Fruit fly (Drosophila melanogaster): ENCODE data around the gene GIIIspla2.

DNA sequence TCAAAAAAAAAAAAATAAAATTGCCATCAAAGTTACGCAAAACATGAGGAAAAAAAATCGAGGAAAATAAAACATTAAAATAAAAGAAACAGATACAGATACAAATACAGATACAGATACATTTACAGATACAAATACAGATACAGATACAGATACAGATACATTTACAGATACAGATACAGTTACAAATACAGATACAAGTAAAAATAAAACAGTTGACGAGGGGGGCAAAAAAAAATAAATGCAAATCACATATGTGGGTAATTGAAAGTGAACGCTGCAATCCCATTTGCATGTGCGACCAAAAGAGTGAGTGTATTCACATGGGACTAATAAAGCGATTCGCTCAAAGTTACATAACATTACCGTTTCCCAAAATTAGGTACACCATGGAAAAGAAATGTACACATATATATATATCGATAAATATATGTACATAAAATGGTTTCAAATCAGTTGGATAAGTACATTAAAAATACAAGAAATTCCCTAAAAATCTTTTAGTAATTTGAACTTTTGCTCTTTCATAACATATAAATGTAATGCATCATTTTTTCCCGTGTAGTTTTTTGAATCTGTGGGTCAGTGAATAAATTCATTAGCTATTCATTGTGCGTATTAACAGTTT lies 48.3 kb downstream of the GIIIspla2 start:
- peak; percentile 27; the same call in 1 of the 2 replicates for TF ChIP-seq CG12605 (GFP tag; IDR thresholded peaks at IDR 0.05)
- TF ChIP-seq Pif1B (GFP tag; optimal IDR thresholded peaks at IDR 0.05) = no peak
- no peak for TF ChIP-seq EcR (GFP tag; optimal IDR thresholded peaks at IDR 0.05)
